Fruit fly (Drosophila melanogaster) whole organism, prepupa: ENCODE measurements around the gene CG33230.
A peak's percentile ranks its signal among the peaks of the same experiment; 100 is the strongest.

Experiments used
- Blimp-1 ChIP-seq: fragments of 200-800 bp; sonication (Bioruptor generic); optimal IDR thresholded peaks from 3 replicates; lab custom pipeline; 2017; ENCODE audit warnings: missing biosample characterization, missing genetic modification characterization, mild to moderate bottlenecking, moderate library complexity, missing genetic modification reagents
- CG10669 ChIP-seq: fragments of 200-800 bp; sonication (Bioruptor generic); optimal IDR thresholded peaks from 3 replicates; lab custom pipeline; 2018; ENCODE audit warnings: missing biosample characterization, mild to moderate bottlenecking, missing genetic modification characterization, moderate library complexity
- CG11294 ChIP-seq: fragments of 200-800 bp; sonication (Bioruptor generic); IDR thresholded peaks from 2 replicates; pipeline ENCODE4 v1.3.6; 2022; ENCODE audit warnings: missing biosample characterization, missing genetic modification characterization
- CG11762 ChIP-seq: fragments of 200-800 bp; sonication (Bioruptor generic); optimal IDR thresholded peaks from 3 replicates; lab custom pipeline; 2016; ENCODE audit warnings: missing biosample characterization, missing genetic modification characterization; ENCODE audit not compliant: insufficient read depth
- CG11902 ChIP-seq: fragments of 200-800 bp; sonication (Bioruptor generic); optimal IDR thresholded peaks from 3 replicates; lab custom pipeline; 2016; ENCODE audit warnings: missing biosample characterization, missing genetic modification characterization
- CG15336 ChIP-seq: fragments of 200-800 bp; sonication (Bioruptor generic); IDR thresholded peaks from 2 replicates; pipeline ENCODE4 v1.3.6; 2022; ENCODE audit warnings: missing biosample characterization, missing genetic modification characterization
- CG1621 ChIP-seq: fragments of 200-800 bp; sonication (Bioruptor generic); optimal IDR thresholded peaks from 3 replicates; lab custom pipeline; 2018; ENCODE audit warnings: missing biosample characterization, mild to moderate bottlenecking, missing genetic modification characterization
- CG16779 ChIP-seq: fragments of 200-800 bp; sonication (Bioruptor generic); optimal IDR thresholded peaks from 3 replicates; lab custom pipeline; 2017; ENCODE audit warnings: missing biosample characterization, mild to moderate bottlenecking, missing genetic modification characterization
- CG31627 ChIP-seq: fragments of 200-800 bp; sonication (Bioruptor generic); optimal IDR thresholded peaks from 3 replicates; lab custom pipeline; 2016; ENCODE audit warnings: missing biosample characterization, missing genetic modification characterization
- CG4318 ChIP-seq: fragments of 200-800 bp; sonication (Bioruptor generic); optimal IDR thresholded peaks from 3 replicates; lab custom pipeline; 2017; ENCODE audit warnings: missing biosample characterization, mild to moderate bottlenecking, missing genetic modification characterization
- CG6163 ChIP-seq: fragments of 200-800 bp; sonication (Bioruptor generic); IDR thresholded peaks from 3 replicates; pipeline ENCODE4 v1.3.6; 2022; ENCODE audit warnings: missing biosample characterization, missing genetic modification characterization
- CG6276 ChIP-seq: fragments of 200-800 bp; sonication (Bioruptor generic); optimal IDR thresholded peaks from 2 replicates; lab custom pipeline; 2017; ENCODE audit warnings: missing biosample characterization, mild to moderate bottlenecking, missing genetic modification characterization
- CG6792 ChIP-seq: fragments of 200-800 bp; sonication (Bioruptor generic); optimal IDR thresholded peaks from 3 replicates; lab custom pipeline; 2016; ENCODE audit warnings: missing biosample characterization, missing genetic modification characterization
- CG6808 ChIP-seq: fragments of 200-800 bp; sonication (Bioruptor generic); optimal IDR thresholded peaks from 3 replicates; lab custom pipeline; 2017; ENCODE audit warnings: missing biosample characterization, missing genetic modification characterization, mild to moderate bottlenecking, moderate library complexity, missing genetic modification reagents
- CG6854 ChIP-seq: fragments of 200-800 bp; sonication (Bioruptor generic); optimal IDR thresholded peaks from 2 replicates; lab custom pipeline; 2017; ENCODE audit warnings: missing biosample characterization, mild to moderate bottlenecking, missing genetic modification characterization
- CG9139 ChIP-seq: fragments of 200-800 bp; sonication (Bioruptor generic); optimal IDR thresholded peaks from 3 replicates; lab custom pipeline; 2017; ENCODE audit warnings: missing biosample characterization, mild to moderate bottlenecking, missing genetic modification characterization
- Eip75B ChIP-seq: fragments of 200-800 bp; sonication (Bioruptor generic); optimal IDR thresholded peaks from 3 replicates; lab custom pipeline; 2016; ENCODE audit warnings: missing biosample characterization, missing genetic modification characterization
- Eip78C ChIP-seq: fragments of 200-800 bp; sonication (Bioruptor generic); peaks from one replicate; lab custom pipeline; 2016; ENCODE audit warnings: missing biosample characterization, missing genetic modification characterization
- Ets21C ChIP-seq: fragments of 200-800 bp; sonication (Bioruptor generic); optimal IDR thresholded peaks from 3 replicates; lab custom pipeline; 2016; ENCODE audit warnings: missing biosample characterization, missing genetic modification characterization
- Gug ChIP-seq: fragments of 200-800 bp; sonication (Bioruptor generic); IDR thresholded peaks from 2 replicates; pipeline ENCODE4 v1.3.6; 2022; ENCODE audit warnings: missing biosample characterization, missing genetic modification characterization
- Lpt ChIP-seq: fragments of 200-800 bp; sonication (Bioruptor generic); optimal IDR thresholded peaks from 3 replicates; lab custom pipeline; 2016; ENCODE audit warnings: missing biosample characterization, missing genetic modification characterization
- Met ChIP-seq: fragments of 200-800 bp; sonication (Bioruptor generic); optimal IDR thresholded peaks from 3 replicates; lab custom pipeline; 2016; ENCODE audit warnings: missing biosample characterization, missing genetic modification characterization
- OdsH ChIP-seq: fragments of 200-800 bp; sonication (Bioruptor generic); optimal IDR thresholded peaks from 3 replicates; lab custom pipeline; 2016; ENCODE audit warnings: missing biosample characterization, missing genetic modification characterization
- Smox ChIP-seq: fragments of 200-800 bp; sonication (Bioruptor generic); optimal IDR thresholded peaks from 3 replicates; lab custom pipeline; 2016; ENCODE audit warnings: missing biosample characterization, missing genetic modification characterization
- Sox102F ChIP-seq: fragments of 200-800 bp; sonication (Bioruptor generic); optimal IDR thresholded peaks from 2 replicates; lab custom pipeline; 2016; ENCODE audit warnings: missing biosample characterization, mild to moderate bottlenecking, missing genetic modification characterization
- Sox14 ChIP-seq: fragments of 200-800 bp; sonication (Bioruptor generic); optimal IDR thresholded peaks from 3 replicates; lab custom pipeline; 2016; ENCODE audit warnings: missing biosample characterization, missing genetic modification characterization
- Sox15 ChIP-seq: fragments of 200-800 bp; sonication (Bioruptor generic); optimal IDR thresholded peaks from 3 replicates; lab custom pipeline; 2016; ENCODE audit warnings: missing biosample characterization, missing genetic modification characterization
- achi ChIP-seq: fragments of 200-800 bp; sonication (Bioruptor generic); optimal IDR thresholded peaks from 3 replicates; lab custom pipeline; 2016; ENCODE audit warnings: missing biosample characterization, missing genetic modification characterization
- cyc ChIP-seq: fragments of 200-800 bp; sonication (Bioruptor generic); optimal IDR thresholded peaks from 3 replicates; lab custom pipeline; 2016; ENCODE audit warnings: missing biosample characterization, missing genetic modification characterization
- dsx ChIP-seq: fragments of 200-800 bp; optimal IDR thresholded peaks from 3 replicates; lab custom pipeline; 2019; ENCODE audit warnings: missing biosample characterization, mild to moderate bottlenecking, missing genetic modification characterization, moderate library complexity; ENCODE audit not compliant: poor library complexity, severe bottlenecking
- fd59A ChIP-seq: fragments of 200-800 bp; sonication (Bioruptor generic); optimal IDR thresholded peaks from 2 replicates; lab custom pipeline; 2017; ENCODE audit warnings: missing biosample characterization, mild to moderate bottlenecking, missing genetic modification characterization, missing genetic modification reagents
- fkh ChIP-seq: fragments of 200-800 bp; sonication (Bioruptor generic); optimal IDR thresholded peaks from 3 replicates; lab custom pipeline; 2017; ENCODE audit warnings: missing biosample characterization, mild to moderate bottlenecking, missing genetic modification characterization, moderate library complexity
- net ChIP-seq: fragments of 200-800 bp; sonication (Bioruptor generic); optimal IDR thresholded peaks from 3 replicates; lab custom pipeline; 2016; ENCODE audit warnings: missing biosample characterization, missing genetic modification characterization
- pdm3 ChIP-seq: fragments of 200-800 bp; sonication (Bioruptor generic); optimal IDR thresholded peaks from 3 replicates; lab custom pipeline; 2016; ENCODE audit warnings: missing biosample characterization, missing genetic modification characterization
- spab ChIP-seq: fragments of 200-800 bp; sonication (Bioruptor generic); optimal IDR thresholded peaks from 2 replicates; lab custom pipeline; 2017; ENCODE audit warnings: missing biosample characterization, mild to moderate bottlenecking, missing genetic modification characterization, missing genetic modification reagents
- ss ChIP-seq, 2 experiments: fragments of 200-800 bp; sonication (Bioruptor generic); optimal IDR thresholded peaks; 2 replicates in 1 of 2; 3 replicates in 1 of 2; lab custom pipeline; 2017 to 2018; ENCODE audit warnings: mild to moderate bottlenecking in 2 of 2, missing biosample characterization in 2 of 2, missing genetic modification characterization in 2 of 2, moderate library complexity in 1 of 2
- svp ChIP-seq: fragments of 200-800 bp; sonication (Bioruptor generic); peaks from one replicate; lab custom pipeline; 2016; ENCODE audit warnings: missing biosample characterization, missing genetic modification characterization
- vri ChIP-seq: fragments of 200-800 bp; sonication (Bioruptor generic); optimal IDR thresholded peaks from 3 replicates; lab custom pipeline; 2016; ENCODE audit warnings: missing biosample characterization, mild to moderate bottlenecking, missing genetic modification characterization

CG33230 gene

dm6 chr3L:1591692-1592371 lies 26.4 kb upstream of the CG33230 start (continued):
- TF ChIP-seq CG9139 (peak; percentile 87), fd59A (GFP tag; lab: Kevin White, UChicago) (peak; percentile 63), vri (GFP tag; lab: Kevin White, UChicago) (peak; percentile 97), CG16779 (peak; percentile 62), CG6163 (GFP tag; lab: Robert Waterston, UW) (peak; percentile 90), ss (GFP tag; optimal IDR thresholded peaks at IDR 0.05; lab: Kevin White, UChicago) (peak; percentile 64 to 89), Blimp-1 (GFP tag; lab: Kevin White, UChicago) (peak; percentile 74), spab (GFP tag; lab: Kevin White, UChicago) (peak; percentile 81), Gug (no peak), cyc (GFP tag; lab: Kevin White, UChicago) (peak; percentile 51), Sox15 (GFP tag; lab: Kevin White, UChicago) (no peak), CG11902 (GFP tag; lab: Kevin White, UChicago) (no peak), CG10669 (GFP tag; lab: Kevin White, UChicago) (peak; percentile 85), CG6276 (no peak), CG11762 (GFP tag; lab: Kevin White, UChicago) (peak; percentile 64), Eip75B (GFP tag; lab: Kevin White, UChicago) (peak; percentile 78), fkh (peak; percentile 95), CG31627 (peak; percentile 69), Met (GFP tag; lab: Kevin White, UChicago) (peak; percentile 86), Smox (GFP tag; lab: Kevin White, UChicago) (no peak), OdsH (GFP tag; lab: Kevin White, UChicago) (peak; percentile 70), CG4318 (GFP tag; lab: Kevin White, UChicago) (no peak), net (peak; percentile 85), Ets21C (GFP tag; lab: Kevin White, UChicago) (peak; percentile 29)
- TF ChIP-seq, all 60 proteins: peak for 47

dm6 chr3L:1592822-1593452 lies 25.3 kb upstream of the CG33230 start:
- TF ChIP-seq Lpt (peak; percentile 20), dsx (GFP tag; lab: Kevin White, UChicago) (peak; percentile 36), svp (peak; percentile 75), Eip78C (GFP tag; lab: Kevin White, UChicago) (peak; percentile 76), ss (GFP tag; optimal IDR thresholded peaks at IDR 0.05; lab: Kevin White, UChicago) (peak; percentile 34 to 45), CG15336 (GFP tag; lab: Robert Waterston, UW) (0 out of 2 replicates have a peak, but pooled peaks have one; percentile 21), CG6792 (GFP tag; lab: Kevin White, UChicago) (no peak), Smox (GFP tag; lab: Kevin White, UChicago) (no peak), achi (no peak), CG6276 (peak; percentile 42), Sox15 (GFP tag; lab: Kevin White, UChicago) (no peak), Sox14 (peak; percentile 31), cyc (GFP tag; lab: Kevin White, UChicago) (no peak), net (peak; percentile 7), CG6808 (GFP tag; lab: Kevin White, UChicago) (peak; percentile 32), CG11294 (GFP tag; lab: Robert Waterston, UW) (no peak), Blimp-1 (GFP tag; lab: Kevin White, UChicago) (peak; percentile 91), CG6854 (GFP tag; lab: Kevin White, UChicago) (peak; percentile 26), CG1621 (no peak), Sox102F (GFP tag; lab: Kevin White, UChicago) (peak; percentile 6), CG6163 (GFP tag; lab: Robert Waterston, UW) (peak; percentile 79), pdm3 (GFP tag; lab: Kevin White, UChicago) (no peak)
